Worm (Caenorhabditis elegans) whole organism, dauer: Measurements from ENCODE around the gene R05D3.3.
"Not testable (repeated sequence)": the region's sequence is repeated elsewhere in the genome, so short reads cannot be mapped to it uniquely, and the experiment has no call there.

ENCODE experiments used
- unc-62 ChIP-seq: sonication (generic microtip); optimal IDR thresholded peaks from 2 replicates; lab custom pipeline; 2017; ENCODE audit warnings: missing biosample characterization, missing genetic modification reagents, missing genetic modification characterization

The R05D3.3 gene

DNA sequence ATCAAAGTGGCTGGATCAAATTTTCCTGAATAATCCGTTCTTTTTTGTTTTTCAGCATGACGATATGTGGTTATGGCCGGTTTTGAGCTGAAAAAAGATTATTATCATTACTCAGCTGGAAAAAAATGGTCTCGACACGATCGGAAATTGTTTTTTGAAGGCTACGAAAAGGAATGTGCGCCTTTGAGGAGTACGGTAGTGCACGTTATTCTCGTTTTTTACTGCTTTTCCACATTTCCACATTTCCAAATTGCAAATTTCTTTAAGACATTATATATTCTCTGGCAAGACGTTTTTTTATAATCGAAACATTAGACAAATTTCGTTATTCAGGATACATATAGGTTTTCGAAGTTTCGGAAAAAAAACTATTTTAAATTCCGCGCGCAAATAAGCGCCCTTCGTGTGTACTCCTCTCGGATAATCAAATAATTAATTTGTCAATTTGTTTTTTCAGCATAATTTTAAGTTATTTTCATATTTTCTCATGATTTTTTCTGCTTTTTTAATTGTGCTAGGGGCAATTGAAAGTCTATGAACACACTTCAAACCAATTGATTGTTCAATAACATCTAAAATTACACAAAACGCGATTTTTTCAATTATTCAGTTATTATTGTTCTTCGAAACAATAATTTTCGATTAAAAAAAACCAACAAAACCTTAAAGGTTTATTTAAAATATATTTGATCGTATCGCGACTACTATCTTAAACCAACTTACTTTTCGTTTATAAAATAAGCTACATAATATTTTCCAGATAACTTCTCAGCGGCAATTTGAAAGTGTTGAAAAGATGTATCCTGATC is at the start of gene R05D3.3:
Gene R05D3.3 (plus strand): TSS at position 759 of the 809 bp plus-strand sequence.
- no peak for TF ChIP-seq unc-62 (GFP tag; lab: Kevin White, UChicago)

DNA sequence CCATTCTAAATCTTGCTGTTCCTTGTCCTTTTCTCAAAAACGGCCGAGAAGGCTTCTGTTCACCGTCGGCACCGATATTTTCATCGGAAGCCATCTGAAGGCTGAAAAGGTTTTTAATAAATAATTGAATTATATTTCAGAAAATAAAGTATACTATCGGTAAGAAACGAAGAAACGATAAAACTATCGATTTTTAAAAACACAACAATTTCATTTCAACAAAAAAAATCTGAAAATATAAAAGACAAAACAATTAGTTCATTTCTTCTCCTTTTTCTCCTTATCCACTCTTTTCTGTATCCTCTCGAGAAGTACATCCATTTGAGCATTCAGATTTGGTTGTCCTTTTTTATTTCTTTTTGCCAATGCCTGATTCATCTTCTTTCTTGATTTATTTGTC is 45.3 kb upstream of the R05D3.3 start, which contains the start of gene sas-4:
Gene sas-4 (minus strand): TSS at position 101 of the 400 bp plus-strand sequence.
- no peak for TF ChIP-seq unc-62 (GFP tag; lab: Kevin White, UChicago)

ce11 chrIII:8319100-8319499 is 44.7 kb upstream of the R05D3.3 start, which contains the start of gene F10E9.11:
F10E9.11 (minus strand) TSS chrIII:8319260.
- no peak for TF ChIP-seq unc-62 (GFP tag; lab: Kevin White, UChicago)

DNA sequence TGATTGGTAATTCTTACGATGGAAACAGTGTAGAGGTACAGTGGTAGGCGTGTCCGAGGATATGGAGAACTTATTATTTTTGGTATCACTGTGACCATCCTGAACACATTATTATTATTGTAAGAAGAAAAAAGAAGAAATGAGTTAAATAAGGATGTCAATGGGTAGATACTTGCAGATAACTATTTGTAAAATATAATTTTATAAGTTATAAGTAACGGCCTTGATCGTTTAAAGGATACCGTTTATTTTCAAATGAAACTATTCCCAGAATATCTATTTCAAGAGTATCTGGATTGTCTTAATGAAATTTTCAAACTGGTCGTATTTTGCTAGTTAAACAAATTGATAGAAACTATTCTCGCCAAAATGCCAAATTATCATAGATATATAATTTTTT is 43.6 kb upstream of the R05D3.3 start, which contains the start of gene F10E9.10:
Gene F10E9.10 (minus strand): TSS at position 101 of the 400 bp plus-strand sequence.
- TF ChIP-seq unc-62 (GFP tag; lab: Kevin White, UChicago): no peak

- no peak for TF ChIP-seq unc-62 (GFP tag; lab: Kevin White, UChicago)
Observed at ce11 chrIII:8321225-8321624, 42.6 kb upstream of the R05D3.3 start.

- TF ChIP-seq unc-62 (GFP tag; lab: Kevin White, UChicago): no peak
Observed at ce11 chrIII:8322645-8323213, 41.1 kb upstream of the R05D3.3 start, which contains the start of gene F10E9.1. F10E9.1 (plus strand) TSS chrIII:8323163.

DNA sequence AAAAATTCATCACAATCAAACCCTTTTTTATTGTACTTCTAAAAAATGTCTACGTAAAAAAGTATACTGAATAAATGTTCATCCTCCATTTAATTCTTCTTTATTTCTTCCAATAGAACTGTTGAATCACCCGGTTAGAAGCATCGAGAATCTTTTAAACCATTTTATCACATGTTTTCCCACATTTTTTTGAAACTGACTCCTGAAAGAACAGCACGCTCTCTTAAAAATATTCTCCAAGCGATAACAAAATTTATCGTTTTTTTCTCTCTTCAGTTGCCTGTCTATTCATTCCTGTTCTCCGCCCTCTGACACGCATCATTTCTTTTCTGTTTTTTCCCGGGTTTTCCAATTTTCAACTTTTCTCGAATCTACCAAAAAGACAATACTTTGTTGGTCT is 39.4 kb upstream of the R05D3.3 start, which contains the start of gene F10E9.12:
Gene F10E9.12 (plus strand): TSS at position 131 of the 400 bp plus-strand sequence.
- TF ChIP-seq unc-62 (GFP tag; lab: Kevin White, UChicago): no peak

DNA sequence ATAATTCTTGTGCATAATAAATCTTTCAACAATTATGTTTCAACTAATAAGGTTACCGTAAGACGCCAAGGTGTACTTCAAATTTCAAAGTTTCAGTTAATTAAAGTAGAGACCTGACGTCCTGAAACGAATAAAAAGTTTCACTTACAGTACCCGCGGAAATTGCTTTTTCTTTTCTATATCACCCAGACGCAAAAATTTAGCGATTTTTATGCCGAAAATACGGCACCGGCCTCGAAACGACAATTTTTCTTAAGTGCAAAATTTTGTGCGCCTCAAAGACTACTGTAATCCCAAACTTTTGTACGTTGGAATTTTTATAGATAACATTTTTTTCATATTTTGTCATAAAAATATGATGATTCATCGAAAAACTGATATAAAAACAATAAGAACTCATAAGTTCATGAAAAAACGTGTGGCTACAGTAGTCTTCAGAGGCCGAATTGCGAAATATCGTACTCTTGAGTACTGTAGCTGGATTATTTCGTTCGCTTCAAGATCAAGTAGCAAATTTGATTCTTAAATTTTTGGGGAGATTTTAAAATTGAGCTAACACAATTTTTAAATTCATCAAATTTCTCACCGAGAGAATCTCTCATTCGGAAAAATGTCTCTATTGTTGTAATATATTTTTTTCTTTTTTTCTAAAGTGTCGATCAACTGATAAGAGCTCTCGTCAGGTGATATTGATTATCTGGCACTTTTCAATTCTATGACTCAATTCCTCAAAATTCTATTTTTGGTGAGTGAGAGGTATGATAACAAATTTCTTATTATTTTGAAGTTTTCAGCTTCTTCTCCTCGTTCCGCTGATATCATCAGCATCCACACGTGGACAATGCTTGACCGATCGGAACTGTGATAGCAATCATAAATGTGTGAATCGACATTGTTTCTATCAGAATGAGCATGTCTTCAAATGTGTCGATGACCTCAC is 38.0 kb upstream of the R05D3.3 start, which contains the start of gene ZC262.13:
Gene ZC262.13 (plus strand): TSS at position 641 of the 940 bp plus-strand sequence.
- no peak for TF ChIP-seq unc-62 (GFP tag; lab: Kevin White, UChicago)

DNA sequence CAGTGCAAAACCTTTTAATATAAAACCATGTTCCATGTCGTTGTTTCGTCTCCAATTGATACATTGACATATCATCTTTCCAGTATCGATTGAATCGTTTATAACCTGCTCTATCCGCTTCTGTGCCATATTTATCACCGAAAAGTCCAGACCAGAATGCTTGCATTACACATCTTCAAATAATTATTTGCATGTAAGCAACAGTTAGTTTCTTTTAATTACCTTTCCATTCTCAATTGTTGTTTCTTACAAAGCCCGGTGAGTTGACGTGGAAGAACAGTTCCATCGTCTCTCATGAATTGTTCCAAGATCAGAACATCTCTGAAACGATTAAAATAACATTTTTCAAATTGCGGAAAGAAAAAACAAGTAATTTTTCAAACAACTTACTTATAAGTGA is 32.6 kb upstream of the R05D3.3 start, which contains the start of gene iglr-2:
Gene iglr-2 (minus strand): TSS at position 101 of the 400 bp plus-strand sequence.
- TF ChIP-seq unc-62 (GFP tag; lab: Kevin White, UChicago): no peak

DNA sequence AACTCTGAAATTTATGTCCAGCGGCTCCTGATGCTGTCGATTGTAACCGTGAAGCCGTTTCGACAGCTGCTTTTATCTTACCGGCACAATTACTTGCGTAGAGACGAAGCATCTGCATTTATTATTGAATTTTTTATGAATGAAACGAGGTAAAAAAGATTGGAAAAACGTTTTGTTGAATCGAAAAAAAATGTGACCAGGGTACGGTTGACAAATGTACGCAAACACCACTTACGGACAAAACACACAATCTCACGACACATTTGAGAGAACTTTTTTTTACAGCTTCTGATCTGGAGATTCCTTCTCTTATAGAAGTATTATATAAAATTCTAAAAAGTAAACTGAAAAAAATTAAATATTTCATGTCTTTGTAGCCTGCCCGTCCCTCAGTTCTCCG is 32.0 kb upstream of the R05D3.3 start, which contains the start of the genes mrps-18A and ZC262.2:
Gene mrps-18A (minus strand): TSS at position 141 of the 400 bp plus-strand sequence.
Gene ZC262.2 (plus strand): TSS at position 284 of the 400 bp plus-strand sequence.
- no peak for TF ChIP-seq unc-62 (GFP tag; lab: Kevin White, UChicago)

DNA sequence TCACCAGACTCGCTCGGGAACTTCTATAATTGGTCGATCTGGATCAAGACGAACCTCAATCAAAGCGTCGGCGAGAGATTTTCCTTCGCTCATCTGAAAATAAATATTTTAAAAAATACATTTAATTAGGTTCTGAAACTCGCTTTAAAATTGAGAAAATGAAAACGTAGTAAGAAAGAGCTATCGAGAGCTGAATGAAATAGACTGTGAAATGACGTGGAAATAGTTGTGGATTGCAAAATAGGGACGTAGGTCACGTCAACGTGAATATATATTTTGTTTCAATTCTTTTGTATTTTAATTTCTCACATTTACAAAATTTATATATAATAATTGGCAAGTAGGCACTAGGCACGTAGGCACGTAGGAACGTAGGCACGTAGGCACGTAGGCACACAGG is 29.4 kb upstream of the R05D3.3 start, which contains the start of gene ZC262.4:
Gene ZC262.4 (minus strand): TSS at position 101 of the 400 bp plus-strand sequence.
- no peak for TF ChIP-seq unc-62 (GFP tag; lab: Kevin White, UChicago)

DNA sequence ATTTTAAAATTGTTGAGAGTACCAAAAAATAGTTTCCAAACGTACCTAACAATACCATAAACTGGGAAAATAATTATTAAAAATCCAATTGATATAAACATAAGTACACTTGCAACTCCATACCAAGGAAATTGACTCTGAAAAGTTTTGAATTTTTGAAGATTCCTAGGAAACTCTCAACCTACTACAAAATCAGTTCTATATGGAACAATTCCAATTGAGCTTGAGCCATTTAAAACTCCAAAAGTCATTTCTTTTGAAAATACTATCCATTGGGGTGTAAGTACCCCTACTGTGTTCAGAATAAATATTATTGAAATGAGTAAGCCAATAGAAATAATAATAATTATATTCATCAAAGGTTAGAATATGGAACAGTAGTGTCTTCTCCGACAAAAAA is 24.4 kb upstream of the R05D3.3 start, which contains the start of gene clc-28:
Gene clc-28 (minus strand): TSS at position 101 of the 400 bp plus-strand sequence.
- TF ChIP-seq unc-62 (GFP tag; lab: Kevin White, UChicago): not testable (repeated sequence)

ce11 chrIII:8344283-8344682 is 19.5 kb upstream of the R05D3.3 start, which contains the start of gene ZC262.7:
ZC262.7 (minus strand) TSS chrIII:8344336.
- not testable (repeated sequence) for TF ChIP-seq unc-62 (GFP tag; lab: Kevin White, UChicago)

DNA sequence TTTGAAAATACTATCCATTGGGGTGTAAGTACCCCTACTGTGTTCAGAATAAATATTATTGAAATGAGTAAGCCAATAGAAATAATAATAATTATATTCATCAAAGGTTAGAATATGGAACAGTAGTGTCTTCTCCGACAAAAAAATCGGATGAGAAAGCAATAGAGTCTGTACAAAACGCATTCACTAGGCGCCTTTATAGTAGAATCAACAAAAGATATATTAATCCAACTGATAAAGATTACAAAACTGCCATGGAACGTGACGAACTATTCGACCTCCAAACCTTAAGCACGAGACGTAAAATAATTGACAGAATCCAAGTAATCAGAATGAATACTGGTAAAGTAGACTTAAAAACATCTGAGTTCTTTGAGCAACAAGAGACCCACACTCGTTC is 16.0 kb upstream of the R05D3.3 start, which contains the start of gene clc-29:
Gene clc-29 (minus strand): TSS at position 101 of the 400 bp plus-strand sequence.
- TF ChIP-seq unc-62 (GFP tag; lab: Kevin White, UChicago): not testable (repeated sequence)
